Fruit fly (Drosophila melanogaster): ENCODE measurements around the gene Cds.

- TF ChIP-seq CTCF (optimal IDR thresholded peaks at IDR 0.05), result no peak
- no peak for TF ChIP-seq CG8478 (optimal IDR thresholded peaks at IDR 0.05)
Observed at dm6 chr3L:8155324-8155723, 27.8 kb downstream of the Cds start.

Data from S2 (cell line).